Fruit fly (Drosophila melanogaster) whole organism, embryonic: ENCODE results near the gene Jhbp7.

Source experiments
- Atf3 ChIP-seq: fragments of 200-800 bp; sonication (Bioruptor generic); optimal IDR thresholded peaks from 3 replicates; lab custom pipeline; 2016; ENCODE audit warnings: missing biosample characterization, missing genetic modification characterization
- BEAF-32 ChIP-seq: fragments of 200-800 bp; sonication (Bioruptor generic); optimal IDR thresholded peaks from 3 replicates; lab custom pipeline; 2017; ENCODE audit warnings: missing biosample characterization, missing genetic modification characterization, mild to moderate bottlenecking, moderate library complexity, missing genetic modification reagents
- CG10147 ChIP-seq: fragments of 200-800 bp; sonication (Bioruptor generic); optimal IDR thresholded peaks from 2 replicates; lab custom pipeline; 2019; ENCODE audit warnings: missing biosample characterization, mild to moderate bottlenecking, missing genetic modification characterization, moderate library complexity
- CG10366 ChIP-seq: fragments of 200-800 bp; sonication (Bioruptor generic); IDR thresholded peaks from 2 replicates; pipeline ENCODE4 v1.3.6; 2022; ENCODE audit warnings: missing biosample characterization, missing genetic modification characterization
- CG11560 ChIP-seq: fragments of 200-800 bp; sonication (Bioruptor generic); IDR thresholded peaks from 3 replicates; pipeline ENCODE4 v1.3.6; 2022; ENCODE audit warnings: missing biosample characterization, missing genetic modification characterization
- CG12219 ChIP-seq: fragments of 200-800 bp; sonication (Bioruptor generic); optimal IDR thresholded peaks from 3 replicates; lab custom pipeline; 2018; ENCODE audit warnings: missing biosample characterization, mild to moderate bottlenecking, missing genetic modification characterization
- CG12744 ChIP-seq: fragments of 200-800 bp; sonication (Bioruptor generic); optimal IDR thresholded peaks from 2 replicates; lab custom pipeline; 2016; ENCODE audit warnings: missing biosample characterization, missing genetic modification characterization
- CG13624 ChIP-seq: fragments of 200-800 bp; sonication (Bioruptor generic); optimal IDR thresholded peaks from 2 replicates; lab custom pipeline; 2016; ENCODE audit warnings: missing biosample characterization, missing genetic modification characterization
- CG13775 ChIP-seq: fragments of 200-800 bp; sonication (Bioruptor generic); optimal IDR thresholded peaks from 3 replicates; lab custom pipeline; 2017; ENCODE audit warnings: missing biosample characterization, mild to moderate bottlenecking, missing genetic modification characterization
- CG15601 ChIP-seq: fragments of 200-800 bp; sonication (Bioruptor generic); optimal IDR thresholded peaks from 3 replicates; lab custom pipeline; 2019; ENCODE audit warnings: missing biosample characterization, mild to moderate bottlenecking, missing genetic modification characterization, moderate library complexity
- CG30403 ChIP-seq: fragments of 200-800 bp; sonication (Bioruptor generic); optimal IDR thresholded peaks from 3 replicates; lab custom pipeline; 2016; ENCODE audit warnings: missing biosample characterization, missing genetic modification characterization
- CG3407 ChIP-seq: fragments of 200-800 bp; sonication (Bioruptor generic); optimal IDR thresholded peaks from 2 replicates; lab custom pipeline; 2018; ENCODE audit warnings: missing biosample characterization, mild to moderate bottlenecking, missing genetic modification characterization
- CG3995 ChIP-seq: fragments of 200-800 bp; sonication (Bioruptor generic); optimal IDR thresholded peaks from 3 replicates; lab custom pipeline; 2016; ENCODE audit warnings: missing biosample characterization, missing genetic modification characterization
- CG42726 ChIP-seq: fragments of 200-800 bp; sonication (Bioruptor generic); IDR thresholded peaks from 2 replicates; pipeline ENCODE4 v1.3.6; 2022; ENCODE audit warnings: missing biosample characterization, missing genetic modification characterization; ENCODE audit not compliant: partially characterized antibody
- CG7839 ChIP-seq: fragments of 200-800 bp; sonication (Bioruptor generic); optimal IDR thresholded peaks from 3 replicates; lab custom pipeline; 2018; ENCODE audit warnings: missing biosample characterization, mild to moderate bottlenecking, missing genetic modification characterization, moderate library complexity
- CG8478 ChIP-seq: fragments of >200 bp; optimal IDR thresholded peaks from 2 replicates; lab custom pipeline; 2018
- CG9437 ChIP-seq: fragments of 200-800 bp; sonication (Bioruptor generic); optimal IDR thresholded peaks from 2 replicates; lab custom pipeline; 2018; ENCODE audit warnings: missing biosample characterization, mild to moderate bottlenecking, missing genetic modification characterization
- CG9609 ChIP-seq: fragments of 200-800 bp; sonication (Bioruptor generic); optimal IDR thresholded peaks from 3 replicates; lab custom pipeline; 2016; ENCODE audit warnings: missing biosample characterization, missing genetic modification characterization
- CG9817 ChIP-seq: fragments of 200-800 bp; sonication (Bioruptor generic); optimal IDR thresholded peaks from 2 replicates; lab custom pipeline; 2018; ENCODE audit warnings: missing biosample characterization, mild to moderate bottlenecking, missing genetic modification characterization, moderate library complexity
- Dll ChIP-seq: fragments of 200-800 bp; sonication (Bioruptor generic); IDR thresholded peaks from 4 replicates; pipeline ENCODE4 v1.3.6; 2022; ENCODE audit warnings: missing biosample characterization, missing genetic modification characterization; ENCODE audit not compliant: partially characterized antibody
- Eip74EF ChIP-seq, 2 experiments: fragments of 200-800 bp in 1 of 2; fragments of >200 bp in 1 of 2; sonication (Bioruptor generic) in 1 of 2; optimal IDR thresholded peaks; 2 replicates each; lab custom pipeline; 2017 to 2019; ENCODE audit warnings: missing biosample characterization in 2 of 2, missing genetic modification characterization in 2 of 2, mild to moderate bottlenecking in 1 of 2, moderate library complexity in 1 of 2
- Fer2 ChIP-seq: fragments of 200-800 bp; sonication (Bioruptor generic); optimal IDR thresholded peaks from 2 replicates; lab custom pipeline; 2018; ENCODE audit warnings: missing biosample characterization, mild to moderate bottlenecking, missing genetic modification characterization, moderate library complexity
- HHEX ChIP-seq: fragments of 200-800 bp; sonication (Bioruptor generic); optimal IDR thresholded peaks from 3 replicates; lab custom pipeline; 2017; ENCODE audit warnings: missing biosample characterization, mild to moderate bottlenecking, missing genetic modification characterization, missing genetic modification reagents
- MESR4 ChIP-seq: fragments of 200-800 bp; sonication (Bioruptor generic); optimal IDR thresholded peaks from 2 replicates; lab custom pipeline; 2018; ENCODE audit warnings: missing biosample characterization, mild to moderate bottlenecking, missing genetic modification characterization, moderate library complexity
- Myb ChIP-seq: fragments of 200-800 bp; sonication (Bioruptor generic); optimal IDR thresholded peaks from 2 replicates; lab custom pipeline; 2016; ENCODE audit warnings: missing biosample characterization, missing genetic modification characterization
- Nf-YC ChIP-seq: fragments of 200-800 bp; optimal IDR thresholded peaks from 3 replicates; lab custom pipeline; 2019; ENCODE audit warnings: missing biosample characterization, mild to moderate bottlenecking, missing genetic modification characterization, moderate library complexity
- Usf ChIP-seq: fragments of 200-800 bp; sonication (Bioruptor generic); optimal IDR thresholded peaks from 2 replicates; lab custom pipeline; 2017; ENCODE audit warnings: missing genotype, missing biosample characterization, missing genetic modification characterization
- Xbp1 ChIP-seq: fragments of 200-800 bp; sonication (Bioruptor generic); optimal IDR thresholded peaks from 3 replicates; lab custom pipeline; 2016; ENCODE audit warnings: missing biosample characterization, mild to moderate bottlenecking, missing genetic modification characterization
- ara ChIP-seq: fragments of 200-800 bp; sonication (Bioruptor generic); IDR thresholded peaks from 2 replicates; pipeline ENCODE4 v1.3.6; 2022; ENCODE audit warnings: missing biosample characterization, missing genetic modification characterization
- bowl ChIP-seq: fragments of 200-800 bp; sonication (Bioruptor generic); IDR thresholded peaks from 2 replicates; pipeline ENCODE4 v1.3.6; 2022; ENCODE audit warnings: missing biosample characterization, missing genetic modification characterization
- cad ChIP-seq: fragments of >200 bp; optimal IDR thresholded peaks from 2 replicates; lab custom pipeline; 2017; ENCODE audit warnings: missing biosample characterization, missing genetic modification characterization
- corto ChIP-seq: fragments of 200-800 bp; sonication (Bioruptor generic); optimal IDR thresholded peaks from 2 replicates; lab custom pipeline; 2016; ENCODE audit warnings: missing biosample characterization, mild to moderate bottlenecking, missing genetic modification characterization, moderate library complexity
- dmrt99B ChIP-seq: fragments of 200-800 bp; sonication (Bioruptor generic); optimal IDR thresholded peaks from 2 replicates; lab custom pipeline; 2018; ENCODE audit warnings: missing biosample characterization, mild to moderate bottlenecking, missing genetic modification characterization, moderate library complexity
- dpn ChIP-seq, 2 experiments: fragments of 200-800 bp; sonication (Bioruptor generic); optimal IDR thresholded peaks; 3 replicates each; lab custom pipeline; 2016; ENCODE audit warnings: missing biosample characterization in 2 of 2, missing genetic modification characterization in 2 of 2
- ems ChIP-seq: fragments of 200-800 bp; sonication (Bioruptor generic); optimal IDR thresholded peaks from 3 replicates; lab custom pipeline; 2016; ENCODE audit warnings: missing biosample characterization, missing genetic modification characterization
- eve ChIP-seq, 2 experiments: fragments of >200 bp; optimal IDR thresholded peaks; 2 replicates each; lab custom pipeline; 2017; ENCODE audit warnings: missing biosample characterization in 2 of 2, missing genetic modification characterization in 2 of 2
- gce ChIP-seq: fragments of 200-800 bp; sonication (Bioruptor generic); IDR thresholded peaks from 3 replicates; pipeline ENCODE4 v1.3.6; 2022; ENCODE audit warnings: missing biosample characterization, missing genetic modification characterization
- gsb-n ChIP-seq: fragments of 200-800 bp; sonication (Bioruptor generic); optimal IDR thresholded peaks from 3 replicates; lab custom pipeline; 2018; ENCODE audit warnings: missing biosample characterization, mild to moderate bottlenecking, missing genetic modification characterization
- org-1 ChIP-seq: fragments of 200-800 bp; sonication (Bioruptor generic); optimal IDR thresholded peaks from 2 replicates; lab custom pipeline; 2017; ENCODE audit warnings: missing biosample characterization, missing genetic modification characterization
- pho ChIP-seq: fragments of 200-800 bp; sonication (Bioruptor generic); optimal IDR thresholded peaks from 2 replicates; lab custom pipeline; 2016; ENCODE audit warnings: missing biosample characterization, missing genetic modification characterization
- pzg ChIP-seq: fragments of 200-800 bp; sonication (Bioruptor generic); optimal IDR thresholded peaks from 3 replicates; lab custom pipeline; 2018; ENCODE audit warnings: missing biosample characterization, mild to moderate bottlenecking, missing genetic modification characterization, moderate library complexity
- ro ChIP-seq: fragments of 200-800 bp; sonication (Bioruptor generic); IDR thresholded peaks from 2 replicates; pipeline ENCODE4 v1.3.6; 2022; ENCODE audit warnings: missing biosample characterization, missing genetic modification characterization
- sc ChIP-seq, 3 experiments: fragments of >200 bp in 2 of 3; fragments of 200-800 bp in 1 of 3; sonication (Bioruptor generic) in 1 of 3; optimal IDR thresholded peaks; 2 replicates in 2 of 3; 3 replicates in 1 of 3; lab custom pipeline; 2017; ENCODE audit warnings: mild to moderate bottlenecking in 1 of 3, missing biosample characterization in 1 of 3, missing genetic modification characterization in 1 of 3, missing genetic modification reagents in 1 of 3
- sens-2 ChIP-seq: fragments of 200-800 bp; sonication (Bioruptor generic); IDR thresholded peaks from 2 replicates; pipeline ENCODE4 v1.3.6; 2022; ENCODE audit warnings: missing biosample characterization, missing genetic modification characterization
- slou ChIP-seq: fragments of 200-800 bp; sonication (Bioruptor generic); optimal IDR thresholded peaks from 3 replicates; lab custom pipeline; 2016; ENCODE audit warnings: missing biosample characterization, missing genetic modification characterization
- tgo ChIP-seq: fragments of 200-800 bp; sonication (Bioruptor generic); IDR thresholded peaks from 3 replicates; pipeline ENCODE4 v1.3.6; 2022; ENCODE audit warnings: missing biosample characterization, missing genetic modification characterization
- toy ChIP-seq: fragments of 200-800 bp; sonication (Bioruptor generic); IDR thresholded peaks from 2 replicates; pipeline ENCODE4 v1.3.6; 2022; ENCODE audit warnings: missing biosample characterization, missing genetic modification characterization
- trh ChIP-seq: fragments of 200-800 bp; sonication (Bioruptor generic); optimal IDR thresholded peaks from 2 replicates; lab custom pipeline; 2016; ENCODE audit warnings: missing biosample characterization, missing genetic modification characterization
- twi ChIP-seq: fragments of 200-800 bp; optimal IDR thresholded peaks from 2 replicates; lab custom pipeline; 2019; ENCODE audit warnings: missing biosample characterization, mild to moderate bottlenecking, missing genetic modification characterization, moderate library complexity
- wor ChIP-seq: fragments of 200-800 bp; sonication (Bioruptor generic); IDR thresholded peaks from 2 replicates; pipeline ENCODE4 v1.3.6; 2022; ENCODE audit warnings: missing biosample characterization, missing genetic modification characterization
- zen2 ChIP-seq: fragments of 200-800 bp; sonication (Bioruptor generic); IDR thresholded peaks from 3 replicates; pipeline ENCODE4 v1.3.6; 2022; ENCODE audit warnings: missing biosample characterization, missing genetic modification characterization; ENCODE audit not compliant: partially characterized antibody

The Jhbp7 gene

DNA sequence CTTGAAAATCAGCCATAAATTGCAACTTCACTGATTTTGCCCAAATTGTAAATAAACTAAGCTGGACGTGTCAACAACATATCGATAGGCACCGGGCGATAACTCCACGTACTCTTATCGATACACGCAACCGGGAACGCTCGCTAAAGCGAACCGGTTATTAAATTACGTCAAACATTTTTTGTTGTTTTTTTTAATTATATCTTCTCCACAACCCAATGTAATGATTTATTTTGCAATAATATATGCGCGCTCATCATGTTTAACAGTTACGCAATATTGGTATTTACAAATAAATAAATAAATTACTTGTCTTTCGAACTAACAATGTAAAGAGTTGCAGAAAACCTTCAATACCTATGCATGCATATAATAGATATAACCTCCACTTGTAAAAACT is 22.3 kb upstream of the Jhbp7 start, which contains the start of gene Saysd1 (continued):
- TF ChIP-seq CG3407 (GFP tag; lab: Kevin White, UChicago) (no peak), trh (no peak), CG9437 (GFP tag; lab: Kevin White, UChicago) (peak; percentile 77), HHEX (GFP tag; lab: Kevin White, UChicago) (no peak), CG10147 (GFP tag; lab: Kevin White, UChicago) (peak; percentile 13), Fer2 (tag; lab: Kevin White, UChicago) (no peak), CG7839 (tag; lab: Kevin White, UChicago) (peak; percentile 44), ems (GFP tag; lab: Kevin White, UChicago) (no peak), pho (no peak), Xbp1 (GFP tag; lab: Kevin White, UChicago) (no peak), gsb-n (tag; lab: Kevin White, UChicago) (no peak), dmrt99B (no peak), zen2 (peak; percentile 84), eve (GFP tag; optimal IDR thresholded peaks at IDR 0.05; lab: Kevin White, UChicago) (no peak), BEAF-32 (GFP tag; lab: Kevin White, UChicago) (peak; percentile 74), CG42726 (GFP tag; lab: Robert Waterston, UW) (peak; percentile 29; the same call in 1 of the 2 replicates), CG10366 (no peak), bowl (GFP tag; lab: Robert Waterston, UW) (no peak), ara (GFP tag; lab: Robert Waterston, UW) (0 out of 2 replicates have a peak, but pooled peaks have one; percentile 29), corto (GFP tag; lab: Kevin White, UChicago) (no peak), gce (GFP tag; lab: Robert Waterston, UW) (peak; percentile 32; the same call in 1 of the 3 replicates), Usf (GFP tag; lab: Kevin White, UChicago) (no peak), ro (no peak), sens-2 (GFP tag; lab: Robert Waterston, UW) (no peak), Myb (peak; percentile 51), CG13624 (peak; percentile 64), CG12219 (GFP tag; lab: Kevin White, UChicago) (no peak), CG15601 (no peak), cad (GFP tag; lab: Kevin White, UChicago) (no peak), CG13775 (GFP tag; lab: Kevin White, UChicago) (no peak), org-1 (GFP tag; lab: Kevin White, UChicago) (no peak), CG12744 (GFP tag; lab: Kevin White, UChicago) (no peak), sc (optimal IDR thresholded peaks at IDR 0.05; lab: Kevin White, UChicago) (no peak), sc (GFP tag; optimal IDR thresholded peaks at IDR 0.05; lab: Kevin White, UChicago) (no peak), twi (tag; lab: Kevin White, UChicago) (no peak), CG9609 (no peak), CG8478 (no peak), CG30403 (GFP tag; lab: Kevin White, UChicago) (peak; percentile 20), Dll (GFP tag; lab: Robert Waterston, UW) (peak; percentile 90), pzg (GFP tag; lab: Kevin White, UChicago) (peak; percentile 43), MESR4 (peak; percentile 32), slou (GFP tag; lab: Kevin White, UChicago) (no peak), toy (GFP tag; lab: Robert Waterston, UW) (no peak), Atf3 (GFP tag; lab: Kevin White, UChicago) (no peak), CG3995 (GFP tag; lab: Kevin White, UChicago) (no peak), Nf-YC (tag; lab: Kevin White, UChicago) (peak; percentile 5), Eip74EF (GFP tag; optimal IDR thresholded peaks at IDR 0.05; lab: Kevin White, UChicago) (no peak), CG9817 (no peak), dpn (GFP tag; optimal IDR thresholded peaks at IDR 0.05; lab: Kevin White, UChicago) (peak in 1 of 2 experiments; percentile 13), wor (GFP tag; lab: Robert Waterston, UW) (no peak), tgo (GFP tag; lab: Robert Waterston, UW) (peak; percentile 21; the same call in 2 of the 3 replicates), CG11560 (tag; lab: Robert Waterston, UW) (no peak)
